Fruit fly (Drosophila melanogaster) whole organism, prepupa: ENCODE results near the gene fan.
A peak's percentile ranks its signal among the peaks of the same experiment; 100 is the strongest.

Experiments
- CG10669 ChIP-seq: fragments of 200-800 bp; sonication (Bioruptor generic); optimal IDR thresholded peaks from 3 replicates; lab custom pipeline; 2018; ENCODE audit warnings: missing biosample characterization, mild to moderate bottlenecking, missing genetic modification characterization, moderate library complexity
- CG11294 ChIP-seq: fragments of 200-800 bp; sonication (Bioruptor generic); IDR thresholded peaks from 2 replicates; pipeline ENCODE4 v1.3.6; 2022; ENCODE audit warnings: missing biosample characterization, missing genetic modification characterization
- CG11762 ChIP-seq: fragments of 200-800 bp; sonication (Bioruptor generic); optimal IDR thresholded peaks from 3 replicates; lab custom pipeline; 2016; ENCODE audit warnings: missing biosample characterization, missing genetic modification characterization; ENCODE audit not compliant: insufficient read depth
- CG11902 ChIP-seq: fragments of 200-800 bp; sonication (Bioruptor generic); optimal IDR thresholded peaks from 3 replicates; lab custom pipeline; 2016; ENCODE audit warnings: missing biosample characterization, missing genetic modification characterization
- CG3032 ChIP-seq: fragments of 200-800 bp; optimal IDR thresholded peaks from 2 replicates; lab custom pipeline; 2019; ENCODE audit warnings: missing biosample characterization, mild to moderate bottlenecking, missing genetic modification characterization, moderate library complexity
- CG31627 ChIP-seq: fragments of 200-800 bp; sonication (Bioruptor generic); optimal IDR thresholded peaks from 3 replicates; lab custom pipeline; 2016; ENCODE audit warnings: missing biosample characterization, missing genetic modification characterization
- CG34406 ChIP-seq: fragments of 200-800 bp; sonication (Bioruptor generic); optimal IDR thresholded peaks from 3 replicates; lab custom pipeline; 2016; ENCODE audit warnings: missing biosample characterization, missing genetic modification characterization
- CG3919 ChIP-seq: fragments of 200-800 bp; sonication (Bioruptor generic); optimal IDR thresholded peaks from 3 replicates; lab custom pipeline; 2016; ENCODE audit warnings: missing biosample characterization, missing genetic modification characterization
- CG4318 ChIP-seq: fragments of 200-800 bp; sonication (Bioruptor generic); optimal IDR thresholded peaks from 3 replicates; lab custom pipeline; 2017; ENCODE audit warnings: missing biosample characterization, mild to moderate bottlenecking, missing genetic modification characterization
- CG6163 ChIP-seq: fragments of 200-800 bp; sonication (Bioruptor generic); IDR thresholded peaks from 3 replicates; pipeline ENCODE4 v1.3.6; 2022; ENCODE audit warnings: missing biosample characterization, missing genetic modification characterization
- CG6276 ChIP-seq: fragments of 200-800 bp; sonication (Bioruptor generic); optimal IDR thresholded peaks from 2 replicates; lab custom pipeline; 2017; ENCODE audit warnings: missing biosample characterization, mild to moderate bottlenecking, missing genetic modification characterization
- CG6792 ChIP-seq: fragments of 200-800 bp; sonication (Bioruptor generic); optimal IDR thresholded peaks from 3 replicates; lab custom pipeline; 2016; ENCODE audit warnings: missing biosample characterization, missing genetic modification characterization
- CG6808 ChIP-seq: fragments of 200-800 bp; sonication (Bioruptor generic); optimal IDR thresholded peaks from 3 replicates; lab custom pipeline; 2017; ENCODE audit warnings: missing biosample characterization, missing genetic modification characterization, mild to moderate bottlenecking, moderate library complexity, missing genetic modification reagents
- CG6854 ChIP-seq: fragments of 200-800 bp; sonication (Bioruptor generic); optimal IDR thresholded peaks from 2 replicates; lab custom pipeline; 2017; ENCODE audit warnings: missing biosample characterization, mild to moderate bottlenecking, missing genetic modification characterization
- CG7368 ChIP-seq: fragments of 200-800 bp; sonication (Bioruptor generic); optimal IDR thresholded peaks from 3 replicates; lab custom pipeline; 2016; ENCODE audit warnings: missing biosample characterization, missing genetic modification characterization
- CG8119 ChIP-seq: fragments of 200-800 bp; sonication (Bioruptor generic); IDR thresholded peaks from 3 replicates; pipeline ENCODE4 v1.3.6; 2022; ENCODE audit warnings: missing biosample characterization, missing genetic modification characterization
- CG8319 ChIP-seq: fragments of 200-800 bp; sonication (Bioruptor generic); optimal IDR thresholded peaks from 3 replicates; lab custom pipeline; 2016; ENCODE audit warnings: missing biosample characterization, missing genetic modification characterization
- CG9139 ChIP-seq: fragments of 200-800 bp; sonication (Bioruptor generic); optimal IDR thresholded peaks from 3 replicates; lab custom pipeline; 2017; ENCODE audit warnings: missing biosample characterization, mild to moderate bottlenecking, missing genetic modification characterization
- Eip75B ChIP-seq: fragments of 200-800 bp; sonication (Bioruptor generic); optimal IDR thresholded peaks from 3 replicates; lab custom pipeline; 2016; ENCODE audit warnings: missing biosample characterization, missing genetic modification characterization
- Eip78C ChIP-seq: fragments of 200-800 bp; sonication (Bioruptor generic); peaks from one replicate; lab custom pipeline; 2016; ENCODE audit warnings: missing biosample characterization, missing genetic modification characterization
- Ets21C ChIP-seq: fragments of 200-800 bp; sonication (Bioruptor generic); optimal IDR thresholded peaks from 3 replicates; lab custom pipeline; 2016; ENCODE audit warnings: missing biosample characterization, missing genetic modification characterization
- Gug ChIP-seq: fragments of 200-800 bp; sonication (Bioruptor generic); IDR thresholded peaks from 2 replicates; pipeline ENCODE4 v1.3.6; 2022; ENCODE audit warnings: missing biosample characterization, missing genetic modification characterization
- Hr38 ChIP-seq: sonication (Bioruptor generic); optimal IDR thresholded peaks from 2 replicates; lab custom pipeline; 2016; ENCODE audit warnings: missing biosample characterization, missing genetic modification characterization
- Hr39 ChIP-seq: fragments of 200-800 bp; sonication (Bioruptor generic); optimal IDR thresholded peaks from 2 replicates; lab custom pipeline; 2016; ENCODE audit warnings: missing biosample characterization, missing genetic modification characterization
- Hr4 ChIP-seq: fragments of 200-800 bp; sonication (Bioruptor generic); optimal IDR thresholded peaks from 3 replicates; lab custom pipeline; 2016; ENCODE audit warnings: missing biosample characterization, missing genetic modification characterization
- Met ChIP-seq: fragments of 200-800 bp; sonication (Bioruptor generic); optimal IDR thresholded peaks from 3 replicates; lab custom pipeline; 2016; ENCODE audit warnings: missing biosample characterization, missing genetic modification characterization
- OdsH ChIP-seq: fragments of 200-800 bp; sonication (Bioruptor generic); optimal IDR thresholded peaks from 3 replicates; lab custom pipeline; 2016; ENCODE audit warnings: missing biosample characterization, missing genetic modification characterization
- Smox ChIP-seq: fragments of 200-800 bp; sonication (Bioruptor generic); optimal IDR thresholded peaks from 3 replicates; lab custom pipeline; 2016; ENCODE audit warnings: missing biosample characterization, missing genetic modification characterization
- Sox102F ChIP-seq: fragments of 200-800 bp; sonication (Bioruptor generic); optimal IDR thresholded peaks from 2 replicates; lab custom pipeline; 2016; ENCODE audit warnings: missing biosample characterization, mild to moderate bottlenecking, missing genetic modification characterization
- Sox14 ChIP-seq: fragments of 200-800 bp; sonication (Bioruptor generic); optimal IDR thresholded peaks from 3 replicates; lab custom pipeline; 2016; ENCODE audit warnings: missing biosample characterization, missing genetic modification characterization
- achi ChIP-seq: fragments of 200-800 bp; sonication (Bioruptor generic); optimal IDR thresholded peaks from 3 replicates; lab custom pipeline; 2016; ENCODE audit warnings: missing biosample characterization, missing genetic modification characterization
- acj6 ChIP-seq: fragments of 200-800 bp; sonication (Bioruptor generic); optimal IDR thresholded peaks from 3 replicates; lab custom pipeline; 2016; ENCODE audit warnings: missing biosample characterization, missing genetic modification characterization
- cyc ChIP-seq: fragments of 200-800 bp; sonication (Bioruptor generic); optimal IDR thresholded peaks from 3 replicates; lab custom pipeline; 2016; ENCODE audit warnings: missing biosample characterization, missing genetic modification characterization
- dac ChIP-seq: fragments of 200-800 bp; sonication (Bioruptor generic); optimal IDR thresholded peaks from 2 replicates; lab custom pipeline; 2017; ENCODE audit warnings: missing biosample characterization, mild to moderate bottlenecking, missing genetic modification characterization
- dsx ChIP-seq: fragments of 200-800 bp; optimal IDR thresholded peaks from 3 replicates; lab custom pipeline; 2019; ENCODE audit warnings: missing biosample characterization, mild to moderate bottlenecking, missing genetic modification characterization, moderate library complexity; ENCODE audit not compliant: poor library complexity, severe bottlenecking
- eg ChIP-seq: fragments of 200-800 bp; sonication (Bioruptor generic); IDR thresholded peaks from 3 replicates; pipeline ENCODE4 v1.3.6; 2022; ENCODE audit warnings: missing biosample characterization, missing genetic modification characterization
- fd59A ChIP-seq: fragments of 200-800 bp; sonication (Bioruptor generic); optimal IDR thresholded peaks from 2 replicates; lab custom pipeline; 2017; ENCODE audit warnings: missing biosample characterization, mild to moderate bottlenecking, missing genetic modification characterization, missing genetic modification reagents
- fkh ChIP-seq: fragments of 200-800 bp; sonication (Bioruptor generic); optimal IDR thresholded peaks from 3 replicates; lab custom pipeline; 2017; ENCODE audit warnings: missing biosample characterization, mild to moderate bottlenecking, missing genetic modification characterization, moderate library complexity
- lz ChIP-seq: fragments of 200-800 bp; sonication (Bioruptor generic); optimal IDR thresholded peaks from 3 replicates; lab custom pipeline; 2016; ENCODE audit warnings: missing biosample characterization, missing genetic modification characterization
- net ChIP-seq: fragments of 200-800 bp; sonication (Bioruptor generic); optimal IDR thresholded peaks from 3 replicates; lab custom pipeline; 2016; ENCODE audit warnings: missing biosample characterization, missing genetic modification characterization
- pdm3 ChIP-seq: fragments of 200-800 bp; sonication (Bioruptor generic); optimal IDR thresholded peaks from 3 replicates; lab custom pipeline; 2016; ENCODE audit warnings: missing biosample characterization, missing genetic modification characterization
- salr ChIP-seq, 2 experiments: fragments of 200-800 bp; sonication (Bioruptor generic); optimal IDR thresholded peaks; 3 replicates each; lab custom pipeline; 2016 to 2018; ENCODE audit warnings: missing biosample characterization in 2 of 2, missing genetic modification characterization in 2 of 2, mild to moderate bottlenecking in 1 of 2
- spab ChIP-seq: fragments of 200-800 bp; sonication (Bioruptor generic); optimal IDR thresholded peaks from 2 replicates; lab custom pipeline; 2017; ENCODE audit warnings: missing biosample characterization, mild to moderate bottlenecking, missing genetic modification characterization, missing genetic modification reagents
- ss ChIP-seq, 2 experiments: fragments of 200-800 bp; sonication (Bioruptor generic); optimal IDR thresholded peaks; 2 replicates in 1 of 2; 3 replicates in 1 of 2; lab custom pipeline; 2017 to 2018; ENCODE audit warnings: mild to moderate bottlenecking in 2 of 2, missing biosample characterization in 2 of 2, missing genetic modification characterization in 2 of 2, moderate library complexity in 1 of 2
- svp ChIP-seq: fragments of 200-800 bp; sonication (Bioruptor generic); peaks from one replicate; lab custom pipeline; 2016; ENCODE audit warnings: missing biosample characterization, missing genetic modification characterization
- topi ChIP-seq: fragments of 200-800 bp; sonication (Bioruptor generic); optimal IDR thresholded peaks from 3 replicates; lab custom pipeline; 2016; ENCODE audit warnings: missing biosample characterization, missing genetic modification characterization
- vri ChIP-seq: fragments of 200-800 bp; sonication (Bioruptor generic); optimal IDR thresholded peaks from 3 replicates; lab custom pipeline; 2016; ENCODE audit warnings: missing biosample characterization, mild to moderate bottlenecking, missing genetic modification characterization

The fan gene

dm6 chr3L:8081822-8082221 is 27.1 kb upstream of the fan start (continued):
- TF ChIP-seq eg: 0 out of 3 replicates have a peak, but pooled peaks have one; percentile 18
- TF ChIP-seq CG3919: peak; percentile 63
- no peak for TF ChIP-seq fd59A
- peak; percentile 8 for TF ChIP-seq OdsH (GFP tag; lab: Kevin White, UChicago)
- peak; percentile 19 for TF ChIP-seq CG34406
- TF ChIP-seq lz (GFP tag; lab: Kevin White, UChicago): peak; percentile 51
- peak; percentile 32 to 35 for TF ChIP-seq salr (GFP tag; optimal IDR thresholded peaks at IDR 0.05; lab: Kevin White, UChicago)
- peak; percentile 84 for TF ChIP-seq Eip78C (GFP tag; lab: Kevin White, UChicago)
- TF ChIP-seq Sox102F: peak; percentile 85
- no peak for TF ChIP-seq Hr39 (GFP tag; lab: Kevin White, UChicago)
- TF ChIP-seq CG31627 (GFP tag; lab: Kevin White, UChicago): peak; percentile 13
- TF ChIP-seq CG6163 (GFP tag; lab: Robert Waterston, UW): peak; percentile 74; the same call in 2 of the 3 replicates

DNA sequence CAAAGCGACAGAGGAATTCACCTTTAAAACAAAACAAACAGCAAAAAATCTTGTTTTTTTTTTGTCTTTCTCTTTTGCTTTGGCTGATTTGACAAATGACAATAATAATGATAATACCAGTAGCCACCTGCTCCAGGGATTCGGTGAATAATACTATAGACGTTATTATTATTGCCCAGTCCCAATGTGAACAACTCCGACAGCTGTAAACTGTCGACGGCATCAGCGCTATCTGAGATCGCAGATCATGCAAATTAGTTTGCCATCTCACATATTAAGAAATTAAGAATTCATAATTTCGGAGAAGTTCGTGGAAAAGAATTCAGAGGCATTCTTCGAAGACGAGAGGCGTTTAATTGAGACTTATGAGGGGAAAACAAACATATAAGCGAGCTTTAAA is 22.7 kb upstream of the fan start:
- no peak for TF ChIP-seq vri (GFP tag; lab: Kevin White, UChicago)
- TF ChIP-seq Eip75B (GFP tag; lab: Kevin White, UChicago): no peak

dm6 chr3L:8091650-8092068 is 17.3 kb upstream of the fan start, which contains the start of gene CG7565:
CG7565 (minus strand) TSS chr3L:8091786.
- no peak for TF ChIP-seq dsx
- no peak for TF ChIP-seq Hr38
- peak; percentile 84 for TF ChIP-seq vri (GFP tag; lab: Kevin White, UChicago)
- TF ChIP-seq CG6854: no peak
- no peak for TF ChIP-seq dac
- peak; percentile 12 for TF ChIP-seq OdsH (GFP tag; lab: Kevin White, UChicago)
- TF ChIP-seq topi (GFP tag; lab: Kevin White, UChicago): peak; percentile 2
- TF ChIP-seq CG6792 (GFP tag; lab: Kevin White, UChicago): peak; percentile 19
- no peak for TF ChIP-seq CG9139 (GFP tag; lab: Kevin White, UChicago)
- TF ChIP-seq svp (GFP tag; lab: Kevin White, UChicago): no peak
- TF ChIP-seq CG11762 (GFP tag; lab: Kevin White, UChicago): no peak
- TF ChIP-seq fkh (GFP tag; lab: Kevin White, UChicago): peak; percentile 13
- no peak for TF ChIP-seq spab (GFP tag; lab: Kevin White, UChicago)
- TF ChIP-seq acj6 (GFP tag; lab: Kevin White, UChicago): no peak
- no peak for TF ChIP-seq fd59A
- TF ChIP-seq eg: 0 out of 3 replicates have a peak, but pooled peaks have one; percentile 37
- peak; percentile 36 for TF ChIP-seq Sox102F
- TF ChIP-seq ss (GFP tag; optimal IDR thresholded peaks at IDR 0.05; lab: Kevin White, UChicago): peak in 1 of 2 experiments; percentile 1
- no peak for TF ChIP-seq CG11902 (GFP tag; lab: Kevin White, UChicago)
- TF ChIP-seq net (GFP tag; lab: Kevin White, UChicago): peak; percentile 50
- TF ChIP-seq CG8319: peak; percentile 7
- peak; percentile 33; the same call in 1 of the 3 replicates for TF ChIP-seq CG8119 (GFP tag; lab: Robert Waterston, UW)
- TF ChIP-seq CG3919: peak; percentile 44
- peak; percentile 56 for TF ChIP-seq Eip78C (GFP tag; lab: Kevin White, UChicago)
- no peak for TF ChIP-seq pdm3 (GFP tag; lab: Kevin White, UChicago)
- TF ChIP-seq Hr4 (GFP tag; lab: Kevin White, UChicago): no peak
- TF ChIP-seq Gug: no peak
- no peak for TF ChIP-seq CG3032 (tag; lab: Kevin White, UChicago)
- TF ChIP-seq Met (GFP tag; lab: Kevin White, UChicago): peak; percentile 26
- no peak for TF ChIP-seq Smox (GFP tag; lab: Kevin White, UChicago)
- no peak for TF ChIP-seq Ets21C (GFP tag; lab: Kevin White, UChicago)
- TF ChIP-seq lz (GFP tag; lab: Kevin White, UChicago): peak; percentile 16
- TF ChIP-seq CG6276: no peak
- TF ChIP-seq CG11294 (GFP tag; lab: Robert Waterston, UW): no peak
- no peak for TF ChIP-seq cyc (GFP tag; lab: Kevin White, UChicago)
- TF ChIP-seq CG31627 (GFP tag; lab: Kevin White, UChicago): peak; percentile 9
- TF ChIP-seq CG6163 (GFP tag; lab: Robert Waterston, UW): no peak
- no peak for TF ChIP-seq salr (GFP tag; optimal IDR thresholded peaks at IDR 0.05; lab: Kevin White, UChicago)
- no peak for TF ChIP-seq achi (GFP tag; lab: Kevin White, UChicago)
- TF ChIP-seq CG10669 (GFP tag; lab: Kevin White, UChicago): peak; percentile 8
- TF ChIP-seq CG4318 (GFP tag; lab: Kevin White, UChicago): no peak
- no peak for TF ChIP-seq CG7368 (GFP tag; lab: Kevin White, UChicago)
- TF ChIP-seq Sox14 (GFP tag; lab: Kevin White, UChicago): peak; percentile 46
- no peak for TF ChIP-seq CG6808
